Worm (Caenorhabditis elegans) whole organism, young adult: ENCODE results near the gene nuaf-1.

ENCODE experiments used
- Y95B8A.8 ChIP-seq: fragments of 200-800 bp; sonication (Bioruptor generic); IDR thresholded peaks from 2 replicates; pipeline ENCODE4 v1.3.6; 2022; ENCODE audit warnings: missing genetic modification reagents, missing genetic modification characterization, missing compliant biosample characterization
- attf-3 ChIP-seq: fragments of 200-800 bp; sonication (Bioruptor generic); conservative IDR thresholded peaks from 2 replicates; pipeline ENCODE4 v1.3.6; 2022; ENCODE audit warnings: missing genetic modification reagents, missing genetic modification characterization, missing compliant biosample characterization
- bed-2 ChIP-seq: fragments of 200-800 bp; sonication (Bioruptor generic); IDR thresholded peaks from 2 replicates; pipeline ENCODE4 v1.3.6; 2022; ENCODE audit warnings: missing genetic modification reagents, missing genetic modification characterization, missing compliant biosample characterization
- ceh-79 ChIP-seq: sonication (generic microtip); optimal IDR thresholded peaks from 2 replicates; lab custom pipeline; 2017; ENCODE audit warnings: mild to moderate bottlenecking, missing genetic modification characterization, missing compliant biosample characterization
- chd-7 ChIP-seq: sonication (generic microtip); optimal IDR thresholded peaks from 2 replicates; lab custom pipeline; 2016; ENCODE audit warnings: mild to moderate bottlenecking, missing genetic modification characterization, moderate library complexity, missing compliant biosample characterization
- egl-18 ChIP-seq: fragments of 200-800 bp; sonication (Bioruptor generic); IDR thresholded peaks from 2 replicates; pipeline ENCODE4 v1.3.6; 2022; ENCODE audit warnings: missing genetic modification reagents, missing genetic modification characterization, missing compliant biosample characterization
- him-1 ChIP-seq: sonication (generic microtip); optimal IDR thresholded peaks from 2 replicates; lab custom pipeline; 2016; ENCODE audit warnings: missing genotype, missing genetic modification reagents, missing genetic modification characterization, missing compliant biosample characterization
- lin-54 ChIP-seq: fragments of 200-800 bp; sonication (Bioruptor generic); optimal IDR thresholded peaks from 2 replicates; lab custom pipeline; 2018; ENCODE audit warnings: mild to moderate bottlenecking, missing genetic modification characterization, missing compliant biosample characterization
- nfyb-1 ChIP-seq: fragments of 200-800 bp; sonication (Bioruptor generic); IDR thresholded peaks from 2 replicates; pipeline ENCODE4 v1.3.6; 2022; ENCODE audit warnings: missing genetic modification reagents, missing genetic modification characterization, missing compliant biosample characterization
- rpc-1 ChIP-seq, 2 experiments: fragments of 150-350 bp in 1 of 2; sonication (generic microtip) in 1 of 2; optimal IDR thresholded peaks; 2 replicates each; lab custom pipeline; 2014 to 2018; ENCODE audit warnings: missing biosample characterization in 1 of 2, missing genetic modification characterization in 1 of 2, missing genetic modification reagents in 1 of 2, missing genotype in 1 of 2
- somi-1 ChIP-seq: fragments of 200-800 bp; sonication (Bioruptor generic); optimal IDR thresholded peaks from 2 replicates; lab custom pipeline; 2018; ENCODE audit warnings: mild to moderate bottlenecking, missing genetic modification characterization, missing compliant biosample characterization

The nuaf-1 gene

ce11 chrV:13527236-13527635 is 41.2 kb downstream of the nuaf-1 start:
- TF ChIP-seq attf-3 (GFP tag; lab: Robert Waterston, UW): peak; percentile 86
- TF ChIP-seq, all 124 proteins: peak for 1; not testable (repeated sequence) for 123

ce11 chrV:13523194-13523593 is 45.2 kb downstream of the nuaf-1 start, which contains the start of gene R11G10.3:
TSS of gene R11G10.3 (plus strand) at chrV:13523494.
- TF ChIP-seq egl-18 (GFP tag; lab: Robert Waterston, UW): no peak
- no peak for TF ChIP-seq ceh-79 (tag; lab: Kevin White, UChicago)
- no peak for TF ChIP-seq bed-2 (GFP tag; lab: Robert Waterston, UW)
- no peak for TF ChIP-seq chd-7 (tag; lab: Kevin White, UChicago)
- TF ChIP-seq lin-54 (GFP tag; lab: Kevin White, UChicago): no peak
- no peak for TF ChIP-seq rpc-1 (optimal IDR thresholded peaks at IDR 0.05; lab: Kevin White, UChicago)
- TF ChIP-seq rpc-1 (tag; optimal IDR thresholded peaks at IDR 0.05; lab: Kevin White, UChicago): no peak
- TF ChIP-seq somi-1 (GFP tag; lab: Kevin White, UChicago): no peak
- TF ChIP-seq nfyb-1: no peak
- no peak for TF ChIP-seq Y95B8A.8 (GFP tag; lab: Robert Waterston, UW)
- TF ChIP-seq him-1 (tag; lab: Kevin White, UChicago): no peak
